Fruit fly (Drosophila melanogaster): ENCODE results near the gene mor.

The mor gene

dm6 chr3R:16011698-16012332, 39.1 kb upstream of the mor start (continued):
- TF ChIP-seq Hr51 (GFP tag; optimal IDR thresholded peaks at IDR 0.05) = peak in 1 of 2 experiments; percentile 43
- peak; percentile 52 for TF ChIP-seq CG5180 (GFP tag; optimal IDR thresholded peaks at IDR 0.05)
- peak; percentile 65 for TF ChIP-seq lab (GFP tag; optimal IDR thresholded peaks at IDR 0.05)
- peak; percentile 20 for TF ChIP-seq Hmr (GFP tag; optimal IDR thresholded peaks at IDR 0.05)
- no peak for TF ChIP-seq CG4360 (GFP tag; IDR thresholded peaks at IDR 0.05)
- no peak for TF ChIP-seq slp2 (GFP tag; optimal IDR thresholded peaks at IDR 0.05)
- TF ChIP-seq Pdp1 (GFP tag; optimal IDR thresholded peaks at IDR 0.05) = peak in 1 of 2 experiments; percentile 26
- TF ChIP-seq CG2712 (tag; optimal IDR thresholded peaks at IDR 0.05) = no peak
- TF ChIP-seq CG42726 (GFP tag; IDR thresholded peaks at IDR 0.05; ENCODE audit: partially characterized antibody) = no peak
- no peak for TF ChIP-seq CG12942 (GFP tag; optimal IDR thresholded peaks at IDR 0.05)
- TF ChIP-seq CG15073 (GFP tag; optimal IDR thresholded peaks at IDR 0.05) = no peak
- TF ChIP-seq CG8290 (GFP tag; optimal IDR thresholded peaks at IDR 0.05) = no peak
- peak in 1 of 2 experiments; percentile 45 for TF ChIP-seq CG8290 (tag; optimal IDR thresholded peaks at IDR 0.05)
- TF ChIP-seq CG33557 (GFP tag; optimal IDR thresholded peaks at IDR 0.05) = no peak
- TF ChIP-seq Hsf (GFP tag; optimal IDR thresholded peaks at IDR 0.05) = no peak
- no peak for TF ChIP-seq fd3F (GFP tag; optimal IDR thresholded peaks at IDR 0.05)
- TF ChIP-seq CG6813 (GFP tag; optimal IDR thresholded peaks at IDR 0.05) = no peak
- no peak for TF ChIP-seq CG8359 (GFP tag; optimal IDR thresholded peaks at IDR 0.05; ENCODE audit: borderline replicate concordance)
- no peak for TF ChIP-seq ken (GFP tag; IDR thresholded peaks at IDR 0.05)
- TF ChIP-seq CG12391 (tag; optimal IDR thresholded peaks at IDR 0.05) = peak; percentile 12
- TF ChIP-seq CG6689 (GFP tag; IDR thresholded peaks at IDR 0.05) = no peak
- peak; percentile 70; the same call in 1 of the 3 replicates for TF ChIP-seq CG6175 (GFP tag; IDR thresholded peaks at IDR 0.05)
- TF ChIP-seq Meics (GFP tag; optimal IDR thresholded peaks at IDR 0.05) = peak; percentile 20
- no peak for TF ChIP-seq Abd-B (GFP tag; optimal IDR thresholded peaks at IDR 0.05)
- TF ChIP-seq CkIIα-i1 (GFP tag; IDR thresholded peaks at IDR 0.05) = no peak
- peak; percentile 6 for TF ChIP-seq CG15601 (tag; optimal IDR thresholded peaks at IDR 0.05)
- no peak for TF ChIP-seq ato (GFP tag; IDR thresholded peaks at IDR 0.05; ENCODE audit: partially characterized antibody)
- TF ChIP-seq CG14965 (GFP tag; optimal IDR thresholded peaks at IDR 0.05; ENCODE audit: borderline replicate concordance) = no peak
- TF ChIP-seq CG13123 (GFP tag; optimal IDR thresholded peaks at IDR 0.05) = no peak
- no peak for TF ChIP-seq CG14014 (GFP tag; IDR thresholded peaks at IDR 0.05)
- no peak for TF ChIP-seq CG7745 (tag; optimal IDR thresholded peaks at IDR 0.05)
- TF ChIP-seq Nf-YC (tag; optimal IDR thresholded peaks at IDR 0.05) = peak; percentile 91
- TF ChIP-seq CG1603 (tag; optimal IDR thresholded peaks at IDR 0.05) = peak; percentile 30
- TF ChIP-seq CG17361 (GFP tag; IDR thresholded peaks at IDR 0.05) = no peak
- peak; percentile 11 for TF ChIP-seq NfI (GFP tag; optimal IDR thresholded peaks at IDR 0.05)
- no peak for TF ChIP-seq CG15696 (tag; optimal IDR thresholded peaks at IDR 0.05)
- peak; percentile 13; the same call in 1 of the 2 replicates for TF ChIP-seq CG32532 (GFP tag; IDR thresholded peaks at IDR 0.05)
- TF ChIP-seq CG13296 (GFP tag; optimal IDR thresholded peaks at IDR 0.05) = peak; percentile 61
- TF ChIP-seq CG3281 (GFP tag; optimal IDR thresholded peaks at IDR 0.05) = peak; percentile 29
- no peak for TF ChIP-seq CG11456 (GFP tag; IDR thresholded peaks at IDR 0.05)
- no peak for TF ChIP-seq CG8089 (GFP tag; optimal IDR thresholded peaks at IDR 0.05)
- TF ChIP-seq kay (GFP tag; optimal IDR thresholded peaks at IDR 0.05) = no peak
- no peak for TF ChIP-seq zfh2 (GFP tag; optimal IDR thresholded peaks at IDR 0.05)
- TF ChIP-seq disco-r (GFP tag; optimal IDR thresholded peaks at IDR 0.05) = no peak
- no peak for TF ChIP-seq Blimp-1 (GFP tag; optimal IDR thresholded peaks at IDR 0.05)
- peak; percentile 10 for TF ChIP-seq CG12659 (GFP tag; optimal IDR thresholded peaks at IDR 0.05)
- peak; percentile 16 for TF ChIP-seq CG7987 (GFP tag; optimal IDR thresholded peaks at IDR 0.05)
- no peak for TF ChIP-seq ems (GFP tag; optimal IDR thresholded peaks at IDR 0.05)
- TF ChIP-seq corto (GFP tag; optimal IDR thresholded peaks at IDR 0.05) = peak; percentile 4

Measured in whole organism, embryonic.